Fruit fly (Drosophila melanogaster) whole organism, embryonic: ENCODE results near the gene CG42766.
A peak's percentile ranks its signal among the peaks of the same experiment; 100 is the strongest.

Experiments used
- Ada2b ChIP-seq: fragments of 200-800 bp; sonication (Bioruptor generic); IDR thresholded peaks from 2 replicates; pipeline ENCODE4 v1.3.6; 2022; ENCODE audit warnings: missing biosample characterization, missing genetic modification characterization
- Adf1 ChIP-seq: fragments of 200-800 bp; sonication (Bioruptor generic); IDR thresholded peaks from 2 replicates; pipeline ENCODE4 v1.3.6; 2022; ENCODE audit warnings: missing biosample characterization, missing genetic modification characterization
- BEAF-32 ChIP-seq: fragments of 200-800 bp; sonication (Bioruptor generic); optimal IDR thresholded peaks from 3 replicates; lab custom pipeline; 2017; ENCODE audit warnings: missing biosample characterization, missing genetic modification characterization, mild to moderate bottlenecking, moderate library complexity, missing genetic modification reagents
- CG10147 ChIP-seq: fragments of 200-800 bp; sonication (Bioruptor generic); optimal IDR thresholded peaks from 2 replicates; lab custom pipeline; 2019; ENCODE audit warnings: missing biosample characterization, mild to moderate bottlenecking, missing genetic modification characterization, moderate library complexity
- CG10543 ChIP-seq: fragments of 200-800 bp; sonication (Bioruptor generic); optimal IDR thresholded peaks from 3 replicates; lab custom pipeline; 2017; ENCODE audit warnings: missing biosample characterization, mild to moderate bottlenecking, missing genetic modification characterization, moderate library complexity
- CG10654 ChIP-seq: fragments of 200-800 bp; sonication (Bioruptor generic); optimal IDR thresholded peaks from 2 replicates; lab custom pipeline; 2016; ENCODE audit warnings: missing biosample characterization, missing genetic modification characterization
- CG11695 ChIP-seq: fragments of 200-800 bp; sonication (Bioruptor generic); IDR thresholded peaks from 3 replicates; pipeline ENCODE4 v1.3.6; 2022; ENCODE audit warnings: missing biosample characterization, missing genetic modification characterization
- CG12104 ChIP-seq: fragments of 200-800 bp; sonication (Bioruptor generic); optimal IDR thresholded peaks from 3 replicates; lab custom pipeline; 2016; ENCODE audit warnings: missing biosample characterization, missing genetic modification characterization
- CG13123 ChIP-seq: fragments of 200-800 bp; sonication (Bioruptor generic); optimal IDR thresholded peaks from 2 replicates; lab custom pipeline; 2016; ENCODE audit warnings: missing biosample characterization, missing genetic modification characterization
- CG13287 ChIP-seq: fragments of 200-800 bp; sonication (Bioruptor generic); IDR thresholded peaks from 2 replicates; pipeline ENCODE4 v1.3.6; 2022; ENCODE audit warnings: missing biosample characterization, missing genetic modification characterization; ENCODE audit not compliant: partially characterized antibody
- CG13296 ChIP-seq: fragments of 200-800 bp; sonication (Bioruptor generic); optimal IDR thresholded peaks from 3 replicates; lab custom pipeline; 2018; ENCODE audit warnings: missing biosample characterization, mild to moderate bottlenecking, missing genetic modification characterization
- CG15269 ChIP-seq: fragments of 200-800 bp; sonication (Bioruptor generic); optimal IDR thresholded peaks from 2 replicates; lab custom pipeline; 2018; ENCODE audit warnings: missing biosample characterization, mild to moderate bottlenecking, missing genetic modification characterization, moderate library complexity
- CG1647 ChIP-seq: fragments of 200-800 bp; sonication (Bioruptor generic); optimal IDR thresholded peaks from 3 replicates; lab custom pipeline; 2016; ENCODE audit warnings: missing biosample characterization, missing genetic modification characterization
- CG17359 ChIP-seq: fragments of 200-800 bp; sonication (Bioruptor generic); optimal IDR thresholded peaks from 3 replicates; lab custom pipeline; 2018; ENCODE audit warnings: missing biosample characterization, mild to moderate bottlenecking, missing genetic modification characterization, moderate library complexity
- CG17802 ChIP-seq: fragments of 200-800 bp; sonication (Bioruptor generic); optimal IDR thresholded peaks from 2 replicates; lab custom pipeline; 2018; ENCODE audit warnings: missing biosample characterization, mild to moderate bottlenecking, missing genetic modification characterization, moderate library complexity
- CG2202 ChIP-seq: fragments of 200-800 bp; sonication (Bioruptor generic); optimal IDR thresholded peaks from 2 replicates; lab custom pipeline; 2018; ENCODE audit warnings: missing biosample characterization, mild to moderate bottlenecking, missing genetic modification characterization
- CG2875 ChIP-seq: fragments of 200-800 bp; sonication (Bioruptor generic); optimal IDR thresholded peaks from 2 replicates; lab custom pipeline; 2017; ENCODE audit warnings: missing biosample characterization, mild to moderate bottlenecking, missing genetic modification characterization, missing genetic modification reagents
- CG3163 ChIP-seq: fragments of 200-800 bp; sonication (Bioruptor generic); optimal IDR thresholded peaks from 3 replicates; lab custom pipeline; 2016; ENCODE audit warnings: missing biosample characterization, missing genetic modification characterization
- CG34376 ChIP-seq: fragments of 200-800 bp; sonication (Bioruptor generic); optimal IDR thresholded peaks from 2 replicates; lab custom pipeline; 2018; ENCODE audit warnings: missing biosample characterization, mild to moderate bottlenecking, missing genetic modification characterization
- CG3838 ChIP-seq: fragments of 200-800 bp; sonication (Bioruptor generic); optimal IDR thresholded peaks from 3 replicates; lab custom pipeline; 2016; ENCODE audit warnings: missing biosample characterization, missing genetic modification characterization
- CG9797 ChIP-seq: fragments of 200-800 bp; sonication (Bioruptor generic); optimal IDR thresholded peaks from 3 replicates; lab custom pipeline; 2018; ENCODE audit warnings: missing biosample characterization, mild to moderate bottlenecking, missing genetic modification characterization
- Chrac-16 ChIP-seq: fragments of 200-800 bp; sonication (Bioruptor generic); optimal IDR thresholded peaks from 3 replicates; lab custom pipeline; 2016; ENCODE audit warnings: missing biosample characterization, missing genetic modification characterization
- CkIIα-i1 ChIP-seq: fragments of 200-800 bp; sonication (Bioruptor generic); IDR thresholded peaks from 2 replicates; pipeline ENCODE4 v1.3.6; 2022; ENCODE audit warnings: missing biosample characterization, missing genetic modification characterization
- E2f2 ChIP-seq: fragments of 200-800 bp; sonication (Bioruptor generic); IDR thresholded peaks from 2 replicates; pipeline ENCODE4 v1.3.6; 2022; ENCODE audit warnings: missing biosample characterization, missing genetic modification characterization
- Gug ChIP-seq: fragments of 200-800 bp; sonication (Bioruptor generic); IDR thresholded peaks from 4 replicates; pipeline ENCODE4 v1.3.6; 2022; ENCODE audit warnings: missing biosample characterization, missing genetic modification characterization
- HLH3B ChIP-seq: fragments of 200-800 bp; sonication (Bioruptor generic); IDR thresholded peaks from 2 replicates; pipeline ENCODE4 v1.3.6; 2022; ENCODE audit warnings: missing biosample characterization, missing genetic modification characterization
- HLH54F ChIP-seq: fragments of 200-800 bp; sonication (Bioruptor generic); optimal IDR thresholded peaks from 3 replicates; lab custom pipeline; 2016; ENCODE audit warnings: missing biosample characterization, missing genetic modification characterization
- NFAT ChIP-seq: fragments of 200-800 bp; sonication (Bioruptor generic); IDR thresholded peaks from 2 replicates; pipeline ENCODE4 v1.3.6; 2022; ENCODE audit warnings: missing biosample characterization, missing genetic modification characterization
- Neu2 ChIP-seq: fragments of 200-800 bp; sonication (Bioruptor generic); optimal IDR thresholded peaks from 3 replicates; lab custom pipeline; 2016; ENCODE audit warnings: missing biosample characterization, missing genetic modification characterization, borderline replicate concordance
- Nf-YA ChIP-seq: fragments of 200-800 bp; sonication (Bioruptor generic); IDR thresholded peaks from 2 replicates; pipeline ENCODE4 v1.3.6; 2022; ENCODE audit warnings: missing biosample characterization, missing genetic modification characterization
- Opbp ChIP-seq: fragments of 200-800 bp; sonication (Bioruptor generic); IDR thresholded peaks from 3 replicates; pipeline ENCODE4 v1.3.6; 2022; ENCODE audit warnings: missing biosample characterization, missing genetic modification characterization; ENCODE audit not compliant: partially characterized antibody
- Scr ChIP-seq: fragments of 200-800 bp; sonication (Bioruptor generic); IDR thresholded peaks from 2 replicates; pipeline ENCODE4 v1.3.6; 2022; ENCODE audit warnings: missing biosample characterization, missing genetic modification characterization; ENCODE audit not compliant: partially characterized antibody
- Side ChIP-seq: fragments of 200-800 bp; sonication (Bioruptor generic); optimal IDR thresholded peaks from 2 replicates; lab custom pipeline; 2016; ENCODE audit warnings: missing biosample characterization, missing genetic modification characterization
- Sin3A ChIP-seq: fragments of >200 bp; optimal IDR thresholded peaks from 2 replicates; lab custom pipeline; 2018
- Spps ChIP-seq: fragments of 200-800 bp; sonication (Bioruptor generic); optimal IDR thresholded peaks from 2 replicates; lab custom pipeline; 2018; ENCODE audit warnings: missing biosample characterization, mild to moderate bottlenecking, missing genetic modification characterization
- Taf1 ChIP-seq: fragments of 200-800 bp; sonication (Bioruptor generic); IDR thresholded peaks from 2 replicates; pipeline ENCODE4 v1.3.6; 2022; ENCODE audit warnings: missing biosample characterization, missing genetic modification characterization
- ab ChIP-seq: fragments of 200-800 bp; sonication (Bioruptor generic); optimal IDR thresholded peaks from 2 replicates; lab custom pipeline; 2016; ENCODE audit warnings: missing biosample characterization, missing genetic modification characterization
- amos ChIP-seq: fragments of 200-800 bp; sonication (Bioruptor generic); IDR thresholded peaks from 2 replicates; pipeline ENCODE4 v1.3.6; 2022; ENCODE audit warnings: missing biosample characterization, missing genetic modification characterization; ENCODE audit not compliant: partially characterized antibody
- ase ChIP-seq: fragments of 200-800 bp; sonication (Bioruptor generic); IDR thresholded peaks from 3 replicates; pipeline ENCODE4 v1.3.6; 2022; ENCODE audit warnings: missing biosample characterization, missing genetic modification characterization
- az2 ChIP-seq: fragments of 200-800 bp; sonication (Bioruptor generic); optimal IDR thresholded peaks from 3 replicates; lab custom pipeline; 2016; ENCODE audit warnings: missing biosample characterization, missing genetic modification characterization
- bab2 ChIP-seq: fragments of 200-800 bp; sonication (Bioruptor generic); optimal IDR thresholded peaks from 2 replicates; lab custom pipeline; 2016; ENCODE audit warnings: missing biosample characterization, missing genetic modification characterization
- dati ChIP-seq: fragments of 200-800 bp; sonication (Bioruptor generic); IDR thresholded peaks from 2 replicates; pipeline ENCODE4 v1.3.6; 2022; ENCODE audit warnings: missing biosample characterization, missing genetic modification characterization
- fd3F ChIP-seq: fragments of 200-800 bp; sonication (Bioruptor generic); optimal IDR thresholded peaks from 2 replicates; lab custom pipeline; 2018; ENCODE audit warnings: missing biosample characterization, mild to moderate bottlenecking, missing genetic modification characterization, moderate library complexity
- ken ChIP-seq: fragments of 200-800 bp; sonication (Bioruptor generic); IDR thresholded peaks from 3 replicates; pipeline ENCODE4 v1.3.6; 2022; ENCODE audit warnings: missing biosample characterization, missing genetic modification characterization
- lov ChIP-seq, 2 experiments: fragments of 200-800 bp in 1 of 2; fragments of >200 bp in 1 of 2; sonication (Bioruptor generic) in 1 of 2; IDR thresholded peaks in 1 of 2; optimal IDR thresholded peaks in 1 of 2; 2 replicates in 1 of 2; 3 replicates in 1 of 2; pipeline versions ENCODE4 v1.3.6 to Lab custom; 2017 to 2022; ENCODE audit warnings: missing biosample characterization in 1 of 2, missing genetic modification characterization in 1 of 2
- maf-S ChIP-seq: fragments of 200-800 bp; sonication (Bioruptor generic); optimal IDR thresholded peaks from 2 replicates; lab custom pipeline; 2016; ENCODE audit warnings: missing biosample characterization, missing genetic modification characterization
- mirr ChIP-seq: fragments of 200-800 bp; sonication (Bioruptor generic); optimal IDR thresholded peaks from 3 replicates; lab custom pipeline; 2018; ENCODE audit warnings: missing biosample characterization, mild to moderate bottlenecking, missing genetic modification characterization
- sima ChIP-seq: fragments of 200-800 bp; sonication (Bioruptor generic); optimal IDR thresholded peaks from 2 replicates; lab custom pipeline; 2016; ENCODE audit warnings: missing biosample characterization, missing genetic modification characterization
- slp2 ChIP-seq: fragments of 200-800 bp; sonication (Bioruptor generic); optimal IDR thresholded peaks from 2 replicates; lab custom pipeline; 2016; ENCODE audit warnings: missing biosample characterization, missing genetic modification characterization
- trem ChIP-seq: fragments of 200-800 bp; optimal IDR thresholded peaks from 3 replicates; lab custom pipeline; 2019; ENCODE audit warnings: missing biosample characterization, mild to moderate bottlenecking, missing genetic modification characterization, moderate library complexity
- vnd ChIP-seq: fragments of 200-800 bp; sonication (Bioruptor generic); IDR thresholded peaks from 3 replicates; pipeline ENCODE4 v1.3.6; 2022; ENCODE audit warnings: missing biosample characterization, missing genetic modification characterization; ENCODE audit not compliant: partially characterized antibody
- zen ChIP-seq: fragments of 200-800 bp; sonication (Bioruptor generic); optimal IDR thresholded peaks from 3 replicates; lab custom pipeline; 2018; ENCODE audit warnings: missing biosample characterization, mild to moderate bottlenecking, missing genetic modification characterization, moderate library complexity

Gene CG42766

DNA sequence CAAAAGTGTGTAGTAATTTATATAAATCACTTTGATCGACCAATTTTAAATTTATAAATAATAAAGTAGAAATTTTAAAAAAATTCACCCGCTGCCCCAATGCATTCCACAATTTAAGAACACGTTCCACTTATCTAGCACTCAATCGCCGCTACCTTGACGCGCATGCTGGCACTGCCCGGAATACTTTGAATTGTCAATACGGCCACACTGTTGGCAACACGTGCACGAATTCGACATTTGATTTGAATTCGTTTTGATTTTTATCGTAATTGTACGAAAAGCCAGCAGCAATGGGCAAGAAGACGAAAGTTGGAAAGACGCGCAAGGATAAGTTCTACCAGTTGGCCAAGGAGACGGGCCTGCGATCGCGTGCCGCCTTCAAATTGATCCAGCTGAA, 20.2 kb downstream of the CG42766 start, which contains the start of gene CG8939 (continued):
- no peak for TF ChIP-seq CG12104 (GFP tag; lab: Kevin White, UChicago)
- no peak for TF ChIP-seq CG2202 (tag; lab: Kevin White, UChicago)
- TF ChIP-seq Neu2, result no peak
- TF ChIP-seq NFAT, result no peak
- TF ChIP-seq CG13287 (GFP tag; lab: Robert Waterston, UW), result peak; percentile 33; the same call in 1 of the 2 replicates
- no peak for TF ChIP-seq Spps (tag; lab: Kevin White, UChicago)
- TF ChIP-seq mirr (GFP tag; lab: Kevin White, UChicago), result no peak
- TF ChIP-seq zen, result no peak
- TF ChIP-seq sima, result no peak
- TF ChIP-seq CG17802, result no peak
- peak; percentile 74 for TF ChIP-seq CG9797 (GFP tag; lab: Kevin White, UChicago)
- TF ChIP-seq CG1647 (GFP tag; lab: Kevin White, UChicago), result no peak
- TF ChIP-seq amos (GFP tag; lab: Robert Waterston, UW), result peak; percentile 17; the same call in 1 of the 2 replicates
- TF ChIP-seq CG11695 (GFP tag; lab: Robert Waterston, UW), result no peak
- no peak for TF ChIP-seq Chrac-16 (GFP tag; lab: Kevin White, UChicago)
- TF ChIP-seq CG10654, result no peak
- no peak for TF ChIP-seq fd3F (GFP tag; lab: Kevin White, UChicago)
- TF ChIP-seq CG10147 (GFP tag; lab: Kevin White, UChicago), result peak; percentile 78
- no peak for TF ChIP-seq ase (GFP tag; lab: Robert Waterston, UW)
- no peak for TF ChIP-seq CG10543 (GFP tag; lab: Kevin White, UChicago)
- TF ChIP-seq Side (GFP tag; lab: Kevin White, UChicago), result no peak
- no peak for TF ChIP-seq CG2875 (GFP tag; lab: Kevin White, UChicago)
- TF ChIP-seq HLH3B (GFP tag; lab: Robert Waterston, UW), result no peak
- no peak for TF ChIP-seq ab (GFP tag; lab: Kevin White, UChicago)
- no peak for TF ChIP-seq CG15269 (tag; lab: Kevin White, UChicago)
- peak; percentile 20 for TF ChIP-seq Sin3A
- no peak for TF ChIP-seq maf-S (GFP tag; lab: Kevin White, UChicago)
- peak; percentile 37 for TF ChIP-seq BEAF-32 (GFP tag; lab: Kevin White, UChicago)
- peak; percentile 43 for TF ChIP-seq trem (tag; lab: Kevin White, UChicago)
- TF ChIP-seq Adf1, result no peak
- no peak for TF ChIP-seq CG3838 (GFP tag; lab: Kevin White, UChicago)
- peak; percentile 46 for TF ChIP-seq Scr
- no peak for TF ChIP-seq CG3163 (GFP tag; lab: Kevin White, UChicago)
- no peak for TF ChIP-seq Nf-YA (GFP tag; lab: Robert Waterston, UW)
- TF ChIP-seq Opbp (GFP tag; lab: Robert Waterston, UW), result 0 out of 3 replicates have a peak, but pooled peaks have one; percentile 21
- TF ChIP-seq CG13123 (GFP tag; lab: Kevin White, UChicago), result no peak
- no peak for TF ChIP-seq lov (optimal IDR thresholded peaks at IDR 0.05; lab: Kevin White, UChicago)
- TF ChIP-seq lov (GFP tag; IDR thresholded peaks at IDR 0.05; lab: Robert Waterston, UW), result no peak
- TF ChIP-seq dati, result no peak
- no peak for TF ChIP-seq ken (GFP tag; lab: Robert Waterston, UW)
- no peak for TF ChIP-seq CG34376
- TF ChIP-seq E2f2 (GFP tag; lab: Robert Waterston, UW), result peak; percentile 81
- TF ChIP-seq CG13296, result no peak
- no peak for TF ChIP-seq bab2
- no peak for TF ChIP-seq CkIIα-i1 (GFP tag; lab: Robert Waterston, UW)
- no peak for TF ChIP-seq az2 (GFP tag; lab: Kevin White, UChicago)
- no peak for TF ChIP-seq Taf1 (GFP tag; lab: Robert Waterston, UW)
- TF ChIP-seq HLH54F (GFP tag; lab: Kevin White, UChicago), result no peak
- no peak for TF ChIP-seq Gug (GFP tag; lab: Robert Waterston, UW)
- TF ChIP-seq vnd, result no peak
- no peak for TF ChIP-seq Ada2b (GFP tag; lab: Robert Waterston, UW)
- TF ChIP-seq CG17359 (tag; lab: Kevin White, UChicago), result no peak
- TF ChIP-seq slp2 (GFP tag; lab: Kevin White, UChicago), result no peak
